Worm (Caenorhabditis elegans) whole organism, L4/young adult: ENCODE data around the gene his-32.

Experiments used
- W03F9.2 ChIP-seq: fragments of 150-350 bp; optimal IDR thresholded peaks from 2 replicates; lab custom pipeline; 2014; ENCODE audit warnings: missing biosample characterization, missing genetic modification characterization
- dao-5 ChIP-seq: sonication (generic microtip); optimal IDR thresholded peaks from 2 replicates; lab custom pipeline; 2016; ENCODE audit warnings: missing genotype, missing genetic modification characterization, moderate library complexity, missing compliant biosample characterization
- him-1 ChIP-seq: sonication (generic microtip); optimal IDR thresholded peaks from 2 replicates; lab custom pipeline; 2016; ENCODE audit warnings: missing genotype, missing genetic modification reagents, missing genetic modification characterization, missing compliant biosample characterization

Gene his-32

ce11 chrIV:8333988-8334863 is at the start of gene his-32:
Gene his-32 (plus strand): TSS chrIV:8334305.
- no peak for TF ChIP-seq W03F9.2 (tag; lab: Kevin White, UChicago)
- TF ChIP-seq him-1 (tag; lab: Kevin White, UChicago): no peak
- no peak for TF ChIP-seq dao-5 (tag; lab: Kevin White, UChicago)

- no peak for TF ChIP-seq dao-5 (tag; lab: Kevin White, UChicago)
- no peak for TF ChIP-seq W03F9.2 (tag; lab: Kevin White, UChicago)
- no peak for TF ChIP-seq him-1 (tag; lab: Kevin White, UChicago)
These were observed 47.8 kb upstream of the his-32 start, which contains the start of gene K07H8.9 for ce11 chrIV:8286352-8286751. Gene K07H8.9 (minus strand): TSS chrIV:8286476.

ce11 chrIV:8287287-8287686 is 46.8 kb upstream of the his-32 start:
- TF ChIP-seq him-1 (tag; lab: Kevin White, UChicago) (no peak), dao-5 (tag; lab: Kevin White, UChicago) (no peak), W03F9.2 (tag; lab: Kevin White, UChicago) (no peak)

ce11 chrIV:8289105-8289504 is 45.0 kb upstream of the his-32 start:
- no peak for TF ChIP-seq him-1 (tag; lab: Kevin White, UChicago)
- no peak for TF ChIP-seq W03F9.2 (tag; lab: Kevin White, UChicago)
- no peak for TF ChIP-seq dao-5 (tag; lab: Kevin White, UChicago)

ce11 chrIV:8289505-8289579 is 44.8 kb upstream of the his-32 start, which contains the start of gene nucl-1:
Gene nucl-1 (minus strand): TSS chrIV:8289530.
- TF ChIP-seq him-1 (tag; lab: Kevin White, UChicago) (no peak), W03F9.2 (tag; lab: Kevin White, UChicago) (no peak), dao-5 (tag; lab: Kevin White, UChicago) (no peak)

ce11 chrIV:8289580-8290323 is 44.4 kb upstream of the his-32 start, which contains the start of gene daf-31:
Gene daf-31 (plus strand): TSS chrIV:8290273.
- TF ChIP-seq W03F9.2 (tag; lab: Kevin White, UChicago) (peak; percentile 39), him-1 (tag; lab: Kevin White, UChicago) (no peak)

- no peak for TF ChIP-seq dao-5 (tag; lab: Kevin White, UChicago)
- no peak for TF ChIP-seq him-1 (tag; lab: Kevin White, UChicago)
- TF ChIP-seq W03F9.2 (tag; lab: Kevin White, UChicago): no peak
These were observed 42.9 kb upstream of the his-32 start, which contains the start of gene K07H8.2 for ce11 chrIV:8291232-8291631. Gene K07H8.2 (plus strand): TSS chrIV:8291532.

ce11 chrIV:8294650-8295049 is 39.5 kb upstream of the his-32 start, which contains the start of gene tbce-1:
Gene tbce-1 (plus strand): TSS chrIV:8294690.
- TF ChIP-seq dao-5 (tag; lab: Kevin White, UChicago): no peak
- TF ChIP-seq him-1 (tag; lab: Kevin White, UChicago): no peak
- TF ChIP-seq W03F9.2 (tag; lab: Kevin White, UChicago): no peak

ce11 chrIV:8297192-8297591 is 36.9 kb upstream of the his-32 start, which contains the start of gene nprl-3:
Gene nprl-3 (plus strand): TSS chrIV:8297492.
- TF ChIP-seq W03F9.2 (tag; lab: Kevin White, UChicago) (no peak), dao-5 (tag; lab: Kevin White, UChicago) (no peak), him-1 (tag; lab: Kevin White, UChicago) (no peak)

- TF ChIP-seq him-1 (tag; lab: Kevin White, UChicago): no peak
- no peak for TF ChIP-seq W03F9.2 (tag; lab: Kevin White, UChicago)
- no peak for TF ChIP-seq dao-5 (tag; lab: Kevin White, UChicago)
These were observed 34.5 kb upstream of the his-32 start, which contains the start of gene F35H10.6 for ce11 chrIV:8299636-8300035. Gene F35H10.6 (plus strand): TSS chrIV:8299936.

ce11 chrIV:8300468-8300867 is 33.6 kb upstream of the his-32 start, which contains the start of gene F35H10.5:
Gene F35H10.5 (plus strand): TSS chrIV:8300768.
- no peak for TF ChIP-seq dao-5 (tag; lab: Kevin White, UChicago)
- no peak for TF ChIP-seq W03F9.2 (tag; lab: Kevin White, UChicago)
- no peak for TF ChIP-seq him-1 (tag; lab: Kevin White, UChicago)

- TF ChIP-seq dao-5 (tag; lab: Kevin White, UChicago) (no peak), him-1 (tag; lab: Kevin White, UChicago) (no peak), W03F9.2 (tag; lab: Kevin White, UChicago) (no peak)
These were observed 32.2 kb upstream of the his-32 start for ce11 chrIV:8301925-8302324.

- no peak for TF ChIP-seq him-1 (tag; lab: Kevin White, UChicago)
- no peak for TF ChIP-seq W03F9.2 (tag; lab: Kevin White, UChicago)
- TF ChIP-seq dao-5 (tag; lab: Kevin White, UChicago): no peak
These were observed 31.4 kb upstream of the his-32 start for ce11 chrIV:8302648-8303161.
